Fruit fly (Drosophila melanogaster) whole organism, embryonic: ENCODE data around the gene CG42375.

Experiments
- Ada2b ChIP-seq: fragments of 200-800 bp; sonication (Bioruptor generic); IDR thresholded peaks from 2 replicates; pipeline ENCODE4 v1.3.6; 2022; ENCODE audit warnings: missing biosample characterization, missing genetic modification characterization
- CG10654 ChIP-seq: fragments of 200-800 bp; sonication (Bioruptor generic); optimal IDR thresholded peaks from 2 replicates; lab custom pipeline; 2016; ENCODE audit warnings: missing biosample characterization, missing genetic modification characterization
- CG11695 ChIP-seq: fragments of 200-800 bp; sonication (Bioruptor generic); IDR thresholded peaks from 3 replicates; pipeline ENCODE4 v1.3.6; 2022; ENCODE audit warnings: missing biosample characterization, missing genetic modification characterization
- CG14441 ChIP-seq: fragments of 200-800 bp; sonication (Bioruptor generic); IDR thresholded peaks from 2 replicates; pipeline ENCODE4 v1.3.6; 2022; ENCODE audit warnings: missing biosample characterization, missing genetic modification characterization
- CG15073 ChIP-seq: fragments of 200-800 bp; sonication (Bioruptor generic); optimal IDR thresholded peaks from 2 replicates; lab custom pipeline; 2016; ENCODE audit warnings: missing biosample characterization, missing genetic modification characterization
- CG15514 ChIP-seq: fragments of 200-800 bp; sonication (Bioruptor generic); optimal IDR thresholded peaks from 3 replicates; lab custom pipeline; 2017; ENCODE audit warnings: missing biosample characterization, missing genetic modification characterization, mild to moderate bottlenecking, moderate library complexity, missing genetic modification reagents
- CG17361 ChIP-seq: fragments of 200-800 bp; sonication (Bioruptor generic); IDR thresholded peaks from 3 replicates; pipeline ENCODE4 v1.3.6; 2022; ENCODE audit warnings: missing biosample characterization, missing genetic modification characterization
- CG17612 ChIP-seq: fragments of 200-800 bp; sonication (Bioruptor generic); IDR thresholded peaks from 2 replicates; pipeline ENCODE4 v1.3.6; 2022; ENCODE audit warnings: missing biosample characterization, missing genetic modification characterization
- CG17829 ChIP-seq: fragments of 200-800 bp; optimal IDR thresholded peaks from 2 replicates; lab custom pipeline; 2019; ENCODE audit warnings: missing biosample characterization, mild to moderate bottlenecking, missing genetic modification characterization, moderate library complexity
- CG18011 ChIP-seq: fragments of 200-800 bp; sonication (Bioruptor generic); optimal IDR thresholded peaks from 2 replicates; lab custom pipeline; 2017; ENCODE audit warnings: missing biosample characterization, missing genetic modification characterization, mild to moderate bottlenecking, moderate library complexity, missing genotype
- CG2116 ChIP-seq: fragments of 200-800 bp; sonication (Bioruptor generic); optimal IDR thresholded peaks from 3 replicates; lab custom pipeline; 2018; ENCODE audit warnings: missing biosample characterization, mild to moderate bottlenecking, missing genetic modification characterization
- CG30403 ChIP-seq: fragments of 200-800 bp; sonication (Bioruptor generic); optimal IDR thresholded peaks from 3 replicates; lab custom pipeline; 2016; ENCODE audit warnings: missing biosample characterization, missing genetic modification characterization
- CG33557 ChIP-seq: fragments of 200-800 bp; sonication (Bioruptor generic); optimal IDR thresholded peaks from 2 replicates; lab custom pipeline; 2019; ENCODE audit warnings: missing biosample characterization, mild to moderate bottlenecking, missing genetic modification characterization, moderate library complexity
- CG34422 ChIP-seq: fragments of 200-800 bp; sonication (Bioruptor generic); IDR thresholded peaks from 3 replicates; pipeline ENCODE4 v1.3.6; 2022; ENCODE audit warnings: missing biosample characterization, missing genetic modification characterization
- CG3726 ChIP-seq: fragments of 200-800 bp; sonication (Bioruptor generic); IDR thresholded peaks from 3 replicates; pipeline ENCODE4, ENCODE4 v1.3.6; 2022; ENCODE audit warnings: missing biosample characterization, missing genetic modification characterization
- CG4360 ChIP-seq: fragments of 200-800 bp; sonication (Bioruptor generic); IDR thresholded peaks from 2 replicates; pipeline ENCODE4 v1.3.6; 2022; ENCODE audit warnings: missing biosample characterization, missing genetic modification characterization
- CG4617 ChIP-seq: fragments of 200-800 bp; sonication (Bioruptor generic); optimal IDR thresholded peaks from 3 replicates; lab custom pipeline; 2016; ENCODE audit warnings: missing biosample characterization, missing genetic modification characterization, borderline replicate concordance
- CG5180 ChIP-seq: fragments of 200-800 bp; sonication (Bioruptor generic); optimal IDR thresholded peaks from 3 replicates; lab custom pipeline; 2017; ENCODE audit warnings: missing biosample characterization, missing genetic modification characterization, mild to moderate bottlenecking, moderate library complexity, missing genetic modification reagents
- CG7745 ChIP-seq: fragments of 200-800 bp; sonication (Bioruptor generic); optimal IDR thresholded peaks from 2 replicates; lab custom pipeline; 2018; ENCODE audit warnings: missing biosample characterization, mild to moderate bottlenecking, missing genetic modification characterization, moderate library complexity
- CG8359 ChIP-seq: fragments of 200-800 bp; sonication (Bioruptor generic); optimal IDR thresholded peaks from 2 replicates; lab custom pipeline; 2017; ENCODE audit warnings: missing biosample characterization, mild to moderate bottlenecking, missing genetic modification characterization, borderline replicate concordance
- CG9215 ChIP-seq: fragments of 200-800 bp; sonication (Bioruptor generic); IDR thresholded peaks from 2 replicates; pipeline ENCODE4 v1.3.6; 2022; ENCODE audit warnings: missing biosample characterization, missing genetic modification characterization
- CG9437 ChIP-seq: fragments of 200-800 bp; sonication (Bioruptor generic); optimal IDR thresholded peaks from 2 replicates; lab custom pipeline; 2018; ENCODE audit warnings: missing biosample characterization, mild to moderate bottlenecking, missing genetic modification characterization
- Dbx ChIP-seq: fragments of 200-800 bp; sonication (Bioruptor generic); IDR thresholded peaks from 3 replicates; pipeline ENCODE4 v1.3.6; 2022; ENCODE audit warnings: missing biosample characterization, missing genetic modification characterization
- Drgx ChIP-seq: fragments of 200-800 bp; sonication (Bioruptor generic); IDR thresholded peaks from 2 replicates; pipeline ENCODE4 v1.3.6; 2022; ENCODE audit warnings: missing biosample characterization, missing genetic modification characterization
- Ets97D ChIP-seq: fragments of 200-800 bp; sonication (Bioruptor generic); optimal IDR thresholded peaks from 3 replicates; lab custom pipeline; 2016; ENCODE audit warnings: missing biosample characterization, missing genetic modification characterization
- HLH3B ChIP-seq: fragments of 200-800 bp; sonication (Bioruptor generic); IDR thresholded peaks from 2 replicates; pipeline ENCODE4 v1.3.6; 2022; ENCODE audit warnings: missing biosample characterization, missing genetic modification characterization
- Hey ChIP-seq: fragments of 200-800 bp; sonication (Bioruptor generic); optimal IDR thresholded peaks from 3 replicates; lab custom pipeline; 2018; ENCODE audit warnings: missing biosample characterization, mild to moderate bottlenecking, missing genetic modification characterization
- Hmx ChIP-seq: fragments of 200-800 bp; sonication (Bioruptor generic); optimal IDR thresholded peaks from 2 replicates; lab custom pipeline; 2016; ENCODE audit warnings: missing biosample characterization, missing genetic modification characterization
- Hr78 ChIP-seq, 2 experiments: fragments of 200-800 bp in 1 of 2; fragments of >200 bp in 1 of 2; sonication (Bioruptor generic) in 1 of 2; optimal IDR thresholded peaks; 2 replicates each; lab custom pipeline; 2017 to 2019; ENCODE audit warnings: missing biosample characterization in 2 of 2, missing genetic modification characterization in 2 of 2, mild to moderate bottlenecking in 1 of 2, moderate library complexity in 1 of 2
- Kr ChIP-seq: fragments of 200-800 bp; sonication (Bioruptor generic); optimal IDR thresholded peaks from 2 replicates; lab custom pipeline; 2017; ENCODE audit warnings: missing biosample characterization, mild to moderate bottlenecking, missing genetic modification characterization
- MTF-1 ChIP-seq: fragments of 200-800 bp; sonication (Bioruptor generic); optimal IDR thresholded peaks from 2 replicates; lab custom pipeline; 2018; ENCODE audit warnings: missing biosample characterization, mild to moderate bottlenecking, missing genetic modification characterization, borderline replicate concordance
- Mad ChIP-seq: fragments of 200-800 bp; sonication (Bioruptor generic); optimal IDR thresholded peaks from 2 replicates; lab custom pipeline; 2016; ENCODE audit warnings: missing biosample characterization, missing genetic modification characterization
- Mrtf ChIP-seq: fragments of 200-800 bp; sonication (Bioruptor generic); IDR thresholded peaks from 3 replicates; pipeline ENCODE4 v1.3.6; 2022; ENCODE audit warnings: missing biosample characterization, missing genetic modification characterization
- NfI ChIP-seq: fragments of 200-800 bp; sonication (Bioruptor generic); optimal IDR thresholded peaks from 3 replicates; lab custom pipeline; 2018; ENCODE audit warnings: missing biosample characterization, mild to moderate bottlenecking, missing genetic modification characterization, moderate library complexity
- PHDP ChIP-seq: fragments of 200-800 bp; sonication (Bioruptor generic); optimal IDR thresholded peaks from 3 replicates; lab custom pipeline; 2018; ENCODE audit warnings: missing biosample characterization, mild to moderate bottlenecking, missing genetic modification characterization, moderate library complexity
- Taf1 ChIP-seq: fragments of 200-800 bp; sonication (Bioruptor generic); IDR thresholded peaks from 2 replicates; pipeline ENCODE4 v1.3.6; 2022; ENCODE audit warnings: missing biosample characterization, missing genetic modification characterization
- cad ChIP-seq: fragments of >200 bp; optimal IDR thresholded peaks from 2 replicates; lab custom pipeline; 2017; ENCODE audit warnings: missing biosample characterization, missing genetic modification characterization
- crp ChIP-seq, 2 experiments: fragments of 200-800 bp; sonication (Bioruptor generic); optimal IDR thresholded peaks; 2 replicates in 1 of 2; 3 replicates in 1 of 2; lab custom pipeline; 2017; ENCODE audit warnings: missing biosample characterization in 2 of 2, missing genetic modification characterization in 2 of 2, mild to moderate bottlenecking in 1 of 2, moderate library complexity in 1 of 2
- ems ChIP-seq: fragments of 200-800 bp; sonication (Bioruptor generic); optimal IDR thresholded peaks from 3 replicates; lab custom pipeline; 2016; ENCODE audit warnings: missing biosample characterization, missing genetic modification characterization
- en ChIP-seq: fragments of 200-800 bp; sonication (Bioruptor generic); optimal IDR thresholded peaks from 2 replicates; lab custom pipeline; 2016; ENCODE audit warnings: missing biosample characterization, missing genetic modification characterization
- fu2 ChIP-seq: fragments of 200-800 bp; sonication (Bioruptor generic); optimal IDR thresholded peaks from 2 replicates; lab custom pipeline; 2016; ENCODE audit warnings: missing biosample characterization, missing genetic modification characterization
- h ChIP-seq: fragments of >200 bp; optimal IDR thresholded peaks from 2 replicates; lab custom pipeline; 2017
- lmd ChIP-seq: fragments of 200-800 bp; sonication (Bioruptor generic); IDR thresholded peaks from 2 replicates; pipeline ENCODE4 v1.3.6; 2022; ENCODE audit warnings: missing biosample characterization, missing genetic modification characterization
- luna ChIP-seq: fragments of 200-800 bp; sonication (Bioruptor generic); optimal IDR thresholded peaks from 2 replicates; lab custom pipeline; 2016; ENCODE audit warnings: missing biosample characterization, missing genetic modification characterization
- maf-S ChIP-seq: fragments of 200-800 bp; sonication (Bioruptor generic); optimal IDR thresholded peaks from 2 replicates; lab custom pipeline; 2016; ENCODE audit warnings: missing biosample characterization, missing genetic modification characterization
- odd ChIP-seq: fragments of 200-800 bp; sonication (Bioruptor generic); optimal IDR thresholded peaks from 2 replicates; lab custom pipeline; 2017; ENCODE audit warnings: missing biosample characterization, mild to moderate bottlenecking, missing genetic modification characterization
- peb ChIP-seq: fragments of 200-800 bp; sonication (Bioruptor generic); IDR thresholded peaks from 2 replicates; pipeline ENCODE4 v1.3.6; 2022; ENCODE audit warnings: missing biosample characterization, missing genetic modification characterization
- pnt ChIP-seq: fragments of 200-800 bp; sonication (Bioruptor generic); optimal IDR thresholded peaks from 3 replicates; lab custom pipeline; 2016; ENCODE audit warnings: missing biosample characterization, missing genetic modification characterization
- sima ChIP-seq: fragments of 200-800 bp; sonication (Bioruptor generic); optimal IDR thresholded peaks from 2 replicates; lab custom pipeline; 2016; ENCODE audit warnings: missing biosample characterization, missing genetic modification characterization
- tap ChIP-seq: fragments of 200-800 bp; optimal IDR thresholded peaks from 3 replicates; lab custom pipeline; 2019; ENCODE audit warnings: missing biosample characterization, mild to moderate bottlenecking, missing genetic modification characterization, moderate library complexity

CG42375 gene

dm6 chr3R:13817480-13818305 is 38.3 kb downstream of the CG42375 start (continued):
- TF ChIP-seq CG18011 (GFP tag; lab: Kevin White, UChicago) (no peak), Mad (GFP tag; lab: Kevin White, UChicago) (no peak), tap (tag; lab: Kevin White, UChicago) (peak; percentile 45), en (GFP tag; lab: Kevin White, UChicago) (no peak), CG17612 (GFP tag; lab: Robert Waterston, UW) (no peak), CG11695 (GFP tag; lab: Robert Waterston, UW) (peak; percentile 41; the same call in 1 of the 3 replicates), maf-S (no peak), sima (GFP tag; lab: Kevin White, UChicago) (no peak), Hmx (GFP tag; lab: Kevin White, UChicago) (no peak), PHDP (tag; lab: Kevin White, UChicago) (peak; percentile 61), Drgx (GFP tag; lab: Robert Waterston, UW) (peak; percentile 59), pnt (peak; percentile 56), CG30403 (GFP tag; lab: Kevin White, UChicago) (peak; percentile 76), CG17829 (tag; lab: Kevin White, UChicago) (peak; percentile 57), fu2 (GFP tag; lab: Kevin White, UChicago) (no peak), CG9437 (peak; percentile 66), CG2116 (no peak), MTF-1 (GFP tag; lab: Kevin White, UChicago) (no peak), CG4617 (GFP tag; lab: Kevin White, UChicago) (no peak), lmd (GFP tag; lab: Robert Waterston, UW) (peak; percentile 69), CG34422 (GFP tag; lab: Robert Waterston, UW) (no peak), crp (GFP tag; optimal IDR thresholded peaks at IDR 0.05; lab: Kevin White, UChicago) (peak in 1 of 2 experiments; percentile 9), Taf1 (GFP tag; lab: Robert Waterston, UW) (no peak), CG8359 (GFP tag; lab: Kevin White, UChicago) (no peak), CG15073 (no peak), Hey (no peak), CG5180 (peak; percentile 43), CG7745 (no peak), CG33557 (GFP tag; lab: Kevin White, UChicago) (peak; percentile 61), Mrtf (GFP tag; lab: Robert Waterston, UW) (0 out of 3 replicates have a peak, but pooled peaks have one; percentile 22), CG15514 (no peak), CG14441 (GFP tag; lab: Robert Waterston, UW) (peak; percentile 16), Ets97D (GFP tag; lab: Kevin White, UChicago) (no peak), CG17361 (peak; percentile 84), CG9215 (peak; percentile 28; the same call in 1 of the 2 replicates), peb (GFP tag; lab: Robert Waterston, UW) (peak; percentile 41; the same call in 1 of the 2 replicates), ems (GFP tag; lab: Kevin White, UChicago) (no peak), cad (no peak), Hr78 (GFP tag; optimal IDR thresholded peaks at IDR 0.05; lab: Kevin White, UChicago) (peak in 1 of 2 experiments; percentile 52), NfI (peak; percentile 50), CG4360 (GFP tag; lab: Robert Waterston, UW) (no peak), h (lab: Kevin White, UChicago) (no peak), Kr (no peak), CG10654 (GFP tag; lab: Kevin White, UChicago) (peak; percentile 54), CG3726 (GFP tag; lab: Robert Waterston, UW) (peak; percentile 48; the same call in 1 of the 3 replicates), Ada2b (no peak), luna (GFP tag; lab: Kevin White, UChicago) (no peak), odd (GFP tag; lab: Kevin White, UChicago) (peak; percentile 42), HLH3B (GFP tag; lab: Robert Waterston, UW) (peak; percentile 61), Dbx (GFP tag; lab: Robert Waterston, UW) (no peak)
